Worm (Caenorhabditis elegans): ENCODE results near the gene mpz-3.

ce11 chrII:6610262-6610661, 45.1 kb upstream of the mpz-3 start:
- TF ChIP-seq ztf-11 (tag; optimal IDR thresholded peaks at IDR 0.05) (no peak), pha-4 (tag; optimal IDR thresholded peaks at IDR 0.05) (no peak), nhr-237 (tag; optimal IDR thresholded peaks at IDR 0.05) (no peak), nhr-2 (tag; optimal IDR thresholded peaks at IDR 0.05) (no peak), nhr-76 (tag; optimal IDR thresholded peaks at IDR 0.05) (no peak), blmp-1 (tag; optimal IDR thresholded peaks at IDR 0.05) (no peak), flh-1 (GFP tag; optimal IDR thresholded peaks at IDR 0.05) (no peak), nhr-12 (tag; optimal IDR thresholded peaks at IDR 0.05) (no peak), ceh-83 (GFP tag; optimal IDR thresholded peaks at IDR 0.05) (no peak)

All from whole organism, mixed stage, embryonic.